Fruit fly (Drosophila melanogaster) whole organism, wandering third instar larva: ENCODE data around the gene CG43136.

ENCODE experiments used
- Myc ChIP-seq: fragments of >200 bp; optimal IDR thresholded peaks from 2 replicates; lab custom pipeline; 2017
- N ChIP-seq: fragments of >200 bp; optimal IDR thresholded peaks from 2 replicates; lab custom pipeline; 2018; ENCODE audit warnings: missing biosample characterization, missing external identifiers, missing genetic modification characterization
- dmrt93B ChIP-seq: fragments of 200-800 bp; sonication (Bioruptor generic); optimal IDR thresholded peaks from 2 replicates; lab custom pipeline; 2018; ENCODE audit warnings: missing biosample characterization, mild to moderate bottlenecking, missing genetic modification characterization
- lola ChIP-seq: fragments of >200 bp; optimal IDR thresholded peaks from 2 replicates; lab custom pipeline; 2017; ENCODE audit warnings: missing biosample characterization, missing genetic modification characterization
- pan ChIP-seq: fragments of >200 bp; optimal IDR thresholded peaks from 2 replicates; lab custom pipeline; 2017

dm6 chrX:5891666-5892444 lies 38.3 kb downstream of the CG43136 start:
- TF ChIP-seq N (GFP tag; lab: Kevin White, UChicago), result no peak
- TF ChIP-seq Myc (lab: Kevin White, UChicago), result no peak
- TF ChIP-seq pan (lab: Kevin White, UChicago), result no peak
- no peak for TF ChIP-seq lola (GFP tag; lab: Kevin White, UChicago)
- TF ChIP-seq dmrt93B, result no peak
